Fruit fly (Drosophila melanogaster) whole organism, embryonic: Measurements from ENCODE around the gene Rpn12.
A peak's percentile ranks its signal among the peaks of the same experiment; 100 is the strongest.

Source experiments
- BEAF-32 ChIP-seq: fragments of 200-800 bp; sonication (Bioruptor generic); optimal IDR thresholded peaks from 3 replicates; lab custom pipeline; 2017; ENCODE audit warnings: missing biosample characterization, missing genetic modification characterization, mild to moderate bottlenecking, moderate library complexity, missing genetic modification reagents
- Blimp-1 ChIP-seq: fragments of 200-800 bp; sonication (Bioruptor generic); optimal IDR thresholded peaks from 3 replicates; lab custom pipeline; 2018; ENCODE audit warnings: missing biosample characterization, missing genetic modification characterization, mild to moderate bottlenecking, moderate library complexity, missing genetic modification reagents
- CG12104 ChIP-seq: fragments of 200-800 bp; sonication (Bioruptor generic); optimal IDR thresholded peaks from 3 replicates; lab custom pipeline; 2016; ENCODE audit warnings: missing biosample characterization, missing genetic modification characterization
- CG1233 ChIP-seq: fragments of 200-800 bp; sonication (Bioruptor generic); optimal IDR thresholded peaks from 4 replicates; lab custom pipeline; 2018; ENCODE audit warnings: missing biosample characterization, mild to moderate bottlenecking, missing genetic modification characterization
- CG12769 ChIP-seq: fragments of 200-800 bp; sonication (Bioruptor generic); optimal IDR thresholded peaks from 2 replicates; lab custom pipeline; 2019; ENCODE audit warnings: missing biosample characterization, mild to moderate bottlenecking, missing genetic modification characterization, moderate library complexity
- CG13775 ChIP-seq: fragments of 200-800 bp; sonication (Bioruptor generic); optimal IDR thresholded peaks from 3 replicates; lab custom pipeline; 2017; ENCODE audit warnings: missing biosample characterization, mild to moderate bottlenecking, missing genetic modification characterization
- CG15479 ChIP-seq: fragments of 200-800 bp; sonication (Bioruptor generic); optimal IDR thresholded peaks from 3 replicates; lab custom pipeline; 2019; ENCODE audit warnings: missing biosample characterization, mild to moderate bottlenecking, missing genetic modification characterization, moderate library complexity
- CG1602 ChIP-seq: fragments of 200-800 bp; sonication (Bioruptor generic); optimal IDR thresholded peaks from 3 replicates; lab custom pipeline; 2016; ENCODE audit warnings: missing biosample characterization, missing genetic modification characterization
- CG16863 ChIP-seq: fragments of 200-800 bp; sonication (Bioruptor generic); optimal IDR thresholded peaks from 3 replicates; lab custom pipeline; 2016; ENCODE audit warnings: missing biosample characterization, missing genetic modification characterization
- CG17359 ChIP-seq: fragments of 200-800 bp; sonication (Bioruptor generic); optimal IDR thresholded peaks from 3 replicates; lab custom pipeline; 2018; ENCODE audit warnings: missing biosample characterization, mild to moderate bottlenecking, missing genetic modification characterization, moderate library complexity
- CG17829 ChIP-seq: fragments of 200-800 bp; optimal IDR thresholded peaks from 2 replicates; lab custom pipeline; 2019; ENCODE audit warnings: missing biosample characterization, mild to moderate bottlenecking, missing genetic modification characterization, moderate library complexity
- CG1792 ChIP-seq: fragments of 200-800 bp; sonication (Bioruptor generic); optimal IDR thresholded peaks from 2 replicates; lab custom pipeline; 2016; ENCODE audit warnings: missing biosample characterization, missing genetic modification characterization
- CG2120 ChIP-seq: fragments of 200-800 bp; sonication (Bioruptor generic); optimal IDR thresholded peaks from 3 replicates; lab custom pipeline; 2016; ENCODE audit warnings: missing biosample characterization, missing genetic modification characterization
- CG31365 ChIP-seq: fragments of 200-800 bp; sonication (Bioruptor generic); optimal IDR thresholded peaks from 2 replicates; lab custom pipeline; 2018; ENCODE audit warnings: missing biosample characterization, mild to moderate bottlenecking, missing genetic modification characterization
- CG32767 ChIP-seq: fragments of 200-800 bp; sonication (Bioruptor generic); IDR thresholded peaks from 2 replicates; pipeline ENCODE4 v1.3.6; 2022; ENCODE audit warnings: missing biosample characterization, missing genetic modification characterization
- CG33213 ChIP-seq: fragments of 200-800 bp; sonication (Bioruptor generic); optimal IDR thresholded peaks from 3 replicates; lab custom pipeline; 2016; ENCODE audit warnings: missing biosample characterization, missing genetic modification characterization
- CG5245 ChIP-seq: fragments of 200-800 bp; sonication (Bioruptor generic); optimal IDR thresholded peaks from 3 replicates; lab custom pipeline; 2016; ENCODE audit warnings: missing biosample characterization, missing genetic modification characterization
- CG6689 ChIP-seq: fragments of 200-800 bp; sonication (Bioruptor generic); IDR thresholded peaks from 2 replicates; pipeline ENCODE4 v1.3.6; 2022; ENCODE audit warnings: missing biosample characterization, missing genetic modification characterization
- CG8281 ChIP-seq: fragments of 200-800 bp; sonication (Bioruptor generic); optimal IDR thresholded peaks from 2 replicates; lab custom pipeline; 2018; ENCODE audit warnings: missing biosample characterization, mild to moderate bottlenecking, missing genetic modification characterization, moderate library complexity
- CG8290 ChIP-seq, 3 experiments: fragments of 200-800 bp; sonication (Bioruptor generic); optimal IDR thresholded peaks; 2 replicates each; lab custom pipeline; 2016 to 2019; ENCODE audit warnings: missing biosample characterization in 3 of 3, missing genetic modification characterization in 3 of 3, mild to moderate bottlenecking in 2 of 3, moderate library complexity in 1 of 3
- CG9437 ChIP-seq: fragments of 200-800 bp; sonication (Bioruptor generic); optimal IDR thresholded peaks from 2 replicates; lab custom pipeline; 2018; ENCODE audit warnings: missing biosample characterization, mild to moderate bottlenecking, missing genetic modification characterization
- CG9876 ChIP-seq: fragments of 200-800 bp; sonication (Bioruptor generic); optimal IDR thresholded peaks from 2 replicates; lab custom pipeline; 2016; ENCODE audit warnings: missing biosample characterization, missing genetic modification characterization
- Dad ChIP-seq: fragments of 200-800 bp; sonication (Bioruptor generic); optimal IDR thresholded peaks from 3 replicates; lab custom pipeline; 2016; ENCODE audit warnings: missing biosample characterization, missing genetic modification characterization
- Dp ChIP-seq: fragments of 200-800 bp; sonication (Bioruptor generic); optimal IDR thresholded peaks from 2 replicates; lab custom pipeline; 2018; ENCODE audit warnings: missing biosample characterization, mild to moderate bottlenecking, missing genetic modification characterization, moderate library complexity
- Ets65A ChIP-seq: fragments of 200-800 bp; sonication (Bioruptor generic); peaks from one replicate; lab custom pipeline; 2016; ENCODE audit warnings: missing biosample characterization, missing genetic modification characterization
- H15 ChIP-seq: fragments of 200-800 bp; sonication (Bioruptor generic); IDR thresholded peaks from 3 replicates; pipeline ENCODE4 v1.3.6; 2022; ENCODE audit warnings: missing biosample characterization, missing genetic modification characterization
- H2.0 ChIP-seq: fragments of 200-800 bp; sonication (Bioruptor generic); IDR thresholded peaks from 2 replicates; pipeline ENCODE4 v1.3.6; 2022; ENCODE audit warnings: missing biosample characterization, missing genetic modification characterization
- HmgD ChIP-seq: fragments of 200-800 bp; sonication (Bioruptor generic); optimal IDR thresholded peaks from 3 replicates; lab custom pipeline; 2016; ENCODE audit warnings: missing biosample characterization, missing genetic modification characterization
- Hsf ChIP-seq: fragments of 200-800 bp; sonication (Bioruptor generic); optimal IDR thresholded peaks from 3 replicates; lab custom pipeline; 2016; ENCODE audit warnings: missing biosample characterization, missing genetic modification characterization
- MBD-R2 ChIP-seq: fragments of 200-800 bp; sonication (Bioruptor generic); IDR thresholded peaks from 2 replicates; pipeline ENCODE4 v1.3.6; 2022; ENCODE audit warnings: missing biosample characterization, missing genetic modification characterization
- Neu2 ChIP-seq: fragments of 200-800 bp; sonication (Bioruptor generic); optimal IDR thresholded peaks from 3 replicates; lab custom pipeline; 2016; ENCODE audit warnings: missing biosample characterization, missing genetic modification characterization, borderline replicate concordance
- Oaz ChIP-seq: fragments of 200-800 bp; sonication (Bioruptor generic); IDR thresholded peaks from 2 replicates; pipeline ENCODE4 v1.3.6; 2022; ENCODE audit warnings: missing biosample characterization, missing genetic modification characterization
- Oli ChIP-seq: fragments of 200-800 bp; sonication (Bioruptor generic); optimal IDR thresholded peaks from 2 replicates; lab custom pipeline; 2018; ENCODE audit warnings: missing biosample characterization, mild to moderate bottlenecking, missing genetic modification characterization, moderate library complexity
- Scr ChIP-seq: fragments of 200-800 bp; sonication (Bioruptor generic); IDR thresholded peaks from 2 replicates; pipeline ENCODE4 v1.3.6; 2022; ENCODE audit warnings: missing biosample characterization, missing genetic modification characterization; ENCODE audit not compliant: partially characterized antibody
- Sox100B ChIP-seq: fragments of 200-800 bp; sonication (Bioruptor generic); optimal IDR thresholded peaks from 3 replicates; lab custom pipeline; 2018; ENCODE audit warnings: missing biosample characterization, mild to moderate bottlenecking, missing genetic modification characterization
- Tbp ChIP-seq: fragments of >200 bp; optimal IDR thresholded peaks from 2 replicates; lab custom pipeline; 2018; ENCODE audit warnings: missing biosample characterization, missing genetic modification characterization
- Xbp1 ChIP-seq: fragments of 200-800 bp; sonication (Bioruptor generic); optimal IDR thresholded peaks from 3 replicates; lab custom pipeline; 2016; ENCODE audit warnings: missing biosample characterization, mild to moderate bottlenecking, missing genetic modification characterization
- Xrp1 ChIP-seq: fragments of 200-800 bp; sonication (Bioruptor generic); IDR thresholded peaks from 2 replicates; pipeline ENCODE4 v1.3.6; 2022; ENCODE audit warnings: missing biosample characterization, missing genetic modification characterization
- al ChIP-seq: fragments of 200-800 bp; sonication (Bioruptor generic); IDR thresholded peaks from 2 replicates; pipeline ENCODE4 v1.3.6; 2022; ENCODE audit warnings: missing biosample characterization, missing genetic modification characterization
- bab2 ChIP-seq: fragments of 200-800 bp; sonication (Bioruptor generic); optimal IDR thresholded peaks from 2 replicates; lab custom pipeline; 2016; ENCODE audit warnings: missing biosample characterization, missing genetic modification characterization
- fu2 ChIP-seq: fragments of 200-800 bp; sonication (Bioruptor generic); optimal IDR thresholded peaks from 2 replicates; lab custom pipeline; 2016; ENCODE audit warnings: missing biosample characterization, missing genetic modification characterization
- gem ChIP-seq: fragments of 200-800 bp; sonication (Bioruptor generic); optimal IDR thresholded peaks from 2 replicates; lab custom pipeline; 2019; ENCODE audit warnings: missing biosample characterization, mild to moderate bottlenecking, missing genetic modification characterization, moderate library complexity
- lola ChIP-seq, 3 experiments: fragments of >200 bp in 2 of 3; fragments of 200-800 bp in 1 of 3; sonication (Bioruptor generic) in 1 of 3; optimal IDR thresholded peaks; 2 replicates each; lab custom pipeline; 2017 to 2019; ENCODE audit warnings: missing biosample characterization in 3 of 3, missing genetic modification characterization in 3 of 3, mild to moderate bottlenecking in 1 of 3, moderate library complexity in 1 of 3
- nerfin-2 ChIP-seq: fragments of 200-800 bp; sonication (Bioruptor generic); IDR thresholded peaks from 2 replicates; pipeline ENCODE4 v1.3.6; 2022; ENCODE audit warnings: missing biosample characterization, missing genetic modification characterization; ENCODE audit not compliant: partially characterized antibody
- pfk ChIP-seq: fragments of 200-800 bp; sonication (Bioruptor generic); optimal IDR thresholded peaks from 2 replicates; lab custom pipeline; 2018; ENCODE audit warnings: missing biosample characterization, mild to moderate bottlenecking, missing genetic modification characterization, moderate library complexity
- slbo ChIP-seq: fragments of 200-800 bp; sonication (Bioruptor generic); IDR thresholded peaks from 2 replicates; pipeline ENCODE4 v1.3.6; 2022; ENCODE audit warnings: missing biosample characterization, missing genetic modification characterization
- slp2 ChIP-seq: fragments of 200-800 bp; sonication (Bioruptor generic); optimal IDR thresholded peaks from 2 replicates; lab custom pipeline; 2016; ENCODE audit warnings: missing biosample characterization, missing genetic modification characterization
- stwl ChIP-seq: fragments of 200-800 bp; sonication (Bioruptor generic); optimal IDR thresholded peaks from 3 replicates; lab custom pipeline; 2018; ENCODE audit warnings: missing biosample characterization, mild to moderate bottlenecking, missing genetic modification characterization, moderate library complexity
- usp ChIP-seq: fragments of >200 bp; optimal IDR thresholded peaks from 2 replicates; lab custom pipeline; 2017; ENCODE audit warnings: missing biosample characterization, missing genetic modification characterization
- zfh1 ChIP-seq: fragments of 200-800 bp; sonication (Bioruptor generic); IDR thresholded peaks from 3 replicates; pipeline ENCODE4 v1.3.6; 2022; ENCODE audit warnings: missing biosample characterization, missing genetic modification characterization

Gene Rpn12

dm6 chr3L:16581201-16581705 lies 1.6 kb upstream of the Rpn12 start, which contains the start of gene Smn (continued):
- TF ChIP-seq Hsf (GFP tag; lab: Kevin White, UChicago) (peak; percentile 46), Oli (tag; lab: Kevin White, UChicago) (no peak), usp (no peak), nerfin-2 (peak; percentile 89), al (peak; percentile 44; the same call in 1 of the 2 replicates), Dad (peak; percentile 3), Neu2 (GFP tag; lab: Kevin White, UChicago) (peak; percentile 39), lola (GFP tag; optimal IDR thresholded peaks at IDR 0.05; lab: Kevin White, UChicago) (peak in 1 of 3 experiments; percentile 28), gem (peak; percentile 69), Blimp-1 (GFP tag; lab: Kevin White, UChicago) (peak; percentile 18), CG8290 (GFP tag; optimal IDR thresholded peaks at IDR 0.05; lab: Kevin White, UChicago) (peak; percentile 68), CG8290 (tag; optimal IDR thresholded peaks at IDR 0.05; lab: Kevin White, UChicago) (peak; percentile 13 to 67), bab2 (GFP tag; lab: Kevin White, UChicago) (peak; percentile 46), H15 (GFP tag; lab: Robert Waterston, UW) (no peak), Sox100B (GFP tag; lab: Kevin White, UChicago) (no peak), CG33213 (GFP tag; lab: Kevin White, UChicago) (peak; percentile 43), Scr (GFP tag; lab: Robert Waterston, UW) (peak; percentile 91), CG32767 (GFP tag; lab: Robert Waterston, UW) (no peak), CG12104 (GFP tag; lab: Kevin White, UChicago) (peak; percentile 11), CG9876 (GFP tag; lab: Kevin White, UChicago) (no peak), CG17359 (peak; percentile 19), CG2120 (peak; percentile 82), Oaz (GFP tag; lab: Robert Waterston, UW) (no peak), CG1792 (GFP tag; lab: Kevin White, UChicago) (peak; percentile 3), CG1233 (GFP tag; lab: Kevin White, UChicago) (peak; percentile 29), Tbp (GFP tag; lab: Kevin White, UChicago) (peak; percentile 40), CG6689 (GFP tag; lab: Robert Waterston, UW) (peak; percentile 34; the same call in 1 of the 2 replicates), fu2 (peak; percentile 51), stwl (tag; lab: Kevin White, UChicago) (peak; percentile 69), CG1602 (GFP tag; lab: Kevin White, UChicago) (peak; percentile 33), Dp (GFP tag; lab: Kevin White, UChicago) (peak; percentile 45), HmgD (peak; percentile 4), CG9437 (GFP tag; lab: Kevin White, UChicago) (peak; percentile 18), CG16863 (GFP tag; lab: Kevin White, UChicago) (peak; percentile 52), CG13775 (GFP tag; lab: Kevin White, UChicago) (peak; percentile 17), CG17829 (peak; percentile 43), BEAF-32 (GFP tag; lab: Kevin White, UChicago) (peak; percentile 91), slbo (peak; percentile 55), Ets65A (GFP tag; lab: Kevin White, UChicago) (peak; percentile 78), CG15479 (GFP tag; lab: Kevin White, UChicago) (no peak), slp2 (GFP tag; lab: Kevin White, UChicago) (peak; percentile 41), CG5245 (GFP tag; lab: Kevin White, UChicago) (peak; percentile 2), CG8281 (peak; percentile 32), Xbp1 (GFP tag; lab: Kevin White, UChicago) (peak; percentile 65), Xrp1 (GFP tag; lab: Robert Waterston, UW) (no peak), CG12769 (peak; percentile 29), H2.0 (GFP tag; lab: Robert Waterston, UW) (no peak), zfh1 (GFP tag; lab: Robert Waterston, UW) (no peak), pfk (no peak), CG31365 (no peak), MBD-R2 (peak; percentile 55)
